Fruit fly (Drosophila melanogaster): ENCODE results near the gene Cht7.

- TF ChIP-seq eyg (GFP tag; optimal IDR thresholded peaks at IDR 0.05) (no peak), CG3281 (GFP tag; optimal IDR thresholded peaks at IDR 0.05) (no peak), pan (optimal IDR thresholded peaks at IDR 0.05) (no peak), pan (GFP tag; optimal IDR thresholded peaks at IDR 0.05 in 1 of 2, IDR thresholded peaks at IDR 0.05 in 1 of 2) (no peak), CG6175 (GFP tag; IDR thresholded peaks at IDR 0.05) (no peak), kay (GFP tag; optimal IDR thresholded peaks at IDR 0.05) (no peak), eve (GFP tag; optimal IDR thresholded peaks at IDR 0.05) (no peak)
Observed at dm6 chr3L:3126478-3126877, 19.7 kb upstream of the Cht7 start.

Data from whole organism, embryonic.